Fruit fly (Drosophila melanogaster) whole organism, embryonic: Measurements from ENCODE around the gene CG5776.

Experiments
- C15 ChIP-seq: fragments of 200-800 bp; sonication (Bioruptor generic); IDR thresholded peaks from 3 replicates; pipeline ENCODE4 v1.3.6; 2022; ENCODE audit warnings: missing biosample characterization, missing genetic modification characterization
- CG12104 ChIP-seq: fragments of 200-800 bp; sonication (Bioruptor generic); optimal IDR thresholded peaks from 3 replicates; lab custom pipeline; 2016; ENCODE audit warnings: missing biosample characterization, missing genetic modification characterization
- CG12219 ChIP-seq: fragments of 200-800 bp; sonication (Bioruptor generic); optimal IDR thresholded peaks from 3 replicates; lab custom pipeline; 2018; ENCODE audit warnings: missing biosample characterization, mild to moderate bottlenecking, missing genetic modification characterization
- CG12769 ChIP-seq: fragments of 200-800 bp; sonication (Bioruptor generic); optimal IDR thresholded peaks from 2 replicates; lab custom pipeline; 2019; ENCODE audit warnings: missing biosample characterization, mild to moderate bottlenecking, missing genetic modification characterization, moderate library complexity
- CG12942 ChIP-seq: fragments of 200-800 bp; sonication (Bioruptor generic); optimal IDR thresholded peaks from 3 replicates; lab custom pipeline; 2016; ENCODE audit warnings: missing biosample characterization, missing genetic modification characterization
- CG14441 ChIP-seq: fragments of 200-800 bp; sonication (Bioruptor generic); IDR thresholded peaks from 2 replicates; pipeline ENCODE4 v1.3.6; 2022; ENCODE audit warnings: missing biosample characterization, missing genetic modification characterization
- CG15696 ChIP-seq: fragments of 200-800 bp; sonication (Bioruptor generic); optimal IDR thresholded peaks from 2 replicates; lab custom pipeline; 2019; ENCODE audit warnings: missing biosample characterization, mild to moderate bottlenecking, missing genetic modification characterization, moderate library complexity
- CG16779 ChIP-seq: fragments of 200-800 bp; sonication (Bioruptor generic); IDR thresholded peaks from 2 replicates; pipeline ENCODE4 v1.3.6; 2022; ENCODE audit warnings: missing biosample characterization, missing genetic modification characterization
- CG16813 ChIP-seq: fragments of 200-800 bp; sonication (Bioruptor generic); IDR thresholded peaks from 3 replicates; pipeline ENCODE4 v1.3.6; 2022; ENCODE audit warnings: missing biosample characterization, missing genetic modification characterization; ENCODE audit not compliant: partially characterized antibody
- CG17385 ChIP-seq: fragments of 200-800 bp; sonication (Bioruptor generic); optimal IDR thresholded peaks from 3 replicates; lab custom pipeline; 2018; ENCODE audit warnings: missing biosample characterization, mild to moderate bottlenecking, missing genetic modification characterization
- CG1792 ChIP-seq: fragments of 200-800 bp; sonication (Bioruptor generic); optimal IDR thresholded peaks from 2 replicates; lab custom pipeline; 2016; ENCODE audit warnings: missing biosample characterization, missing genetic modification characterization
- CG2116 ChIP-seq: fragments of 200-800 bp; sonication (Bioruptor generic); optimal IDR thresholded peaks from 3 replicates; lab custom pipeline; 2018; ENCODE audit warnings: missing biosample characterization, mild to moderate bottlenecking, missing genetic modification characterization
- CG34224 ChIP-seq: fragments of 200-800 bp; sonication (Bioruptor generic); IDR thresholded peaks from 3 replicates; pipeline ENCODE4 v1.3.6; 2022; ENCODE audit warnings: missing biosample characterization, missing genetic modification characterization; ENCODE audit not compliant: partially characterized antibody
- CG34376 ChIP-seq: fragments of 200-800 bp; sonication (Bioruptor generic); optimal IDR thresholded peaks from 2 replicates; lab custom pipeline; 2018; ENCODE audit warnings: missing biosample characterization, mild to moderate bottlenecking, missing genetic modification characterization
- CG42726 ChIP-seq: fragments of 200-800 bp; sonication (Bioruptor generic); IDR thresholded peaks from 2 replicates; pipeline ENCODE4 v1.3.6; 2022; ENCODE audit warnings: missing biosample characterization, missing genetic modification characterization; ENCODE audit not compliant: partially characterized antibody
- CG4707 ChIP-seq: fragments of 200-800 bp; sonication (Bioruptor generic); optimal IDR thresholded peaks from 2 replicates; lab custom pipeline; 2018; ENCODE audit warnings: missing biosample characterization, mild to moderate bottlenecking, missing genetic modification characterization, moderate library complexity
- CG6654 ChIP-seq: fragments of 200-800 bp; sonication (Bioruptor generic); optimal IDR thresholded peaks from 2 replicates; lab custom pipeline; 2017; ENCODE audit warnings: missing biosample characterization, mild to moderate bottlenecking, missing genetic modification characterization
- CG9727 ChIP-seq: fragments of 200-800 bp; sonication (Bioruptor generic); optimal IDR thresholded peaks from 3 replicates; lab custom pipeline; 2017; ENCODE audit warnings: missing biosample characterization, mild to moderate bottlenecking, missing genetic modification characterization
- CG9876 ChIP-seq: fragments of 200-800 bp; sonication (Bioruptor generic); optimal IDR thresholded peaks from 2 replicates; lab custom pipeline; 2016; ENCODE audit warnings: missing biosample characterization, missing genetic modification characterization
- CHES-1-like ChIP-seq: fragments of 200-800 bp; sonication (Bioruptor generic); optimal IDR thresholded peaks from 2 replicates; lab custom pipeline; 2016; ENCODE audit warnings: missing biosample characterization, missing genetic modification characterization
- D19B ChIP-seq: fragments of 200-800 bp; sonication (Bioruptor generic); optimal IDR thresholded peaks from 2 replicates; lab custom pipeline; 2017; ENCODE audit warnings: missing biosample characterization, mild to moderate bottlenecking, missing genetic modification characterization
- Dbx ChIP-seq: fragments of 200-800 bp; sonication (Bioruptor generic); IDR thresholded peaks from 3 replicates; pipeline ENCODE4 v1.3.6; 2022; ENCODE audit warnings: missing biosample characterization, missing genetic modification characterization
- Doc2 ChIP-seq: fragments of 200-800 bp; sonication (Bioruptor generic); IDR thresholded peaks from 2 replicates; pipeline ENCODE4 v1.3.6; 2022; ENCODE audit warnings: missing biosample characterization, missing genetic modification characterization
- Doc3 ChIP-seq: fragments of 200-800 bp; sonication (Bioruptor generic); IDR thresholded peaks from 3 replicates; pipeline ENCODE4 v1.3.6; 2022; ENCODE audit warnings: missing biosample characterization, missing genetic modification characterization; ENCODE audit not compliant: partially characterized antibody
- Elba2 ChIP-seq: fragments of 200-800 bp; sonication (Bioruptor generic); optimal IDR thresholded peaks from 3 replicates; lab custom pipeline; 2016; ENCODE audit warnings: missing biosample characterization, missing genetic modification characterization
- Ets97D ChIP-seq: fragments of 200-800 bp; sonication (Bioruptor generic); optimal IDR thresholded peaks from 3 replicates; lab custom pipeline; 2016; ENCODE audit warnings: missing biosample characterization, missing genetic modification characterization
- Fer1 ChIP-seq: fragments of 200-800 bp; sonication (Bioruptor generic); optimal IDR thresholded peaks from 2 replicates; lab custom pipeline; 2017; ENCODE audit warnings: missing biosample characterization, mild to moderate bottlenecking, missing genetic modification characterization
- HmgZ ChIP-seq: fragments of 200-800 bp; sonication (Bioruptor generic); optimal IDR thresholded peaks from 2 replicates; lab custom pipeline; 2018; ENCODE audit warnings: missing biosample characterization, mild to moderate bottlenecking, missing genetic modification characterization
- Jarid2 ChIP-seq: fragments of 200-800 bp; sonication (Bioruptor generic); optimal IDR thresholded peaks from 3 replicates; lab custom pipeline; 2017; ENCODE audit warnings: mild to moderate bottlenecking, missing biosample characterization, missing genetic modification reagents, missing genetic modification characterization
- Nf-YB ChIP-seq: fragments of 200-800 bp; sonication (Bioruptor generic); optimal IDR thresholded peaks from 3 replicates; lab custom pipeline; 2019; ENCODE audit warnings: missing biosample characterization, mild to moderate bottlenecking, missing genetic modification characterization, moderate library complexity
- PHDP ChIP-seq: fragments of 200-800 bp; sonication (Bioruptor generic); optimal IDR thresholded peaks from 3 replicates; lab custom pipeline; 2018; ENCODE audit warnings: missing biosample characterization, mild to moderate bottlenecking, missing genetic modification characterization, moderate library complexity
- Rx ChIP-seq: fragments of 200-800 bp; sonication (Bioruptor generic); IDR thresholded peaks from 2 replicates; pipeline ENCODE4 v1.3.6; 2022; ENCODE audit warnings: missing biosample characterization, missing genetic modification characterization
- ase ChIP-seq: fragments of 200-800 bp; sonication (Bioruptor generic); IDR thresholded peaks from 3 replicates; pipeline ENCODE4 v1.3.6; 2022; ENCODE audit warnings: missing biosample characterization, missing genetic modification characterization
- bbx ChIP-seq: fragments of 200-800 bp; sonication (Bioruptor generic); IDR thresholded peaks from 2 replicates; pipeline ENCODE4 v1.3.6; 2022; ENCODE audit warnings: missing biosample characterization, missing genetic modification characterization; ENCODE audit not compliant: partially characterized antibody
- chn ChIP-seq: fragments of 200-800 bp; sonication (Bioruptor generic); optimal IDR thresholded peaks from 2 replicates; lab custom pipeline; 2016; ENCODE audit warnings: missing biosample characterization, missing genetic modification characterization
- crp ChIP-seq, 2 experiments: fragments of 200-800 bp; sonication (Bioruptor generic); optimal IDR thresholded peaks; 2 replicates in 1 of 2; 3 replicates in 1 of 2; lab custom pipeline; 2017; ENCODE audit warnings: missing biosample characterization in 2 of 2, missing genetic modification characterization in 2 of 2, mild to moderate bottlenecking in 1 of 2, moderate library complexity in 1 of 2
- da ChIP-seq: fragments of 200-800 bp; sonication (Bioruptor generic); optimal IDR thresholded peaks from 2 replicates; lab custom pipeline; 2016; ENCODE audit warnings: missing biosample characterization, missing genetic modification characterization
- ems ChIP-seq: fragments of 200-800 bp; sonication (Bioruptor generic); optimal IDR thresholded peaks from 3 replicates; lab custom pipeline; 2016; ENCODE audit warnings: missing biosample characterization, missing genetic modification characterization
- gem ChIP-seq: fragments of 200-800 bp; sonication (Bioruptor generic); optimal IDR thresholded peaks from 2 replicates; lab custom pipeline; 2019; ENCODE audit warnings: missing biosample characterization, mild to moderate bottlenecking, missing genetic modification characterization, moderate library complexity
- hb ChIP-seq: fragments of 200-800 bp; sonication (Bioruptor generic); IDR thresholded peaks from 3 replicates; pipeline ENCODE4 v1.3.6; 2022; ENCODE audit warnings: missing biosample characterization, missing genetic modification characterization; ENCODE audit not compliant: partially characterized antibody
- hbn ChIP-seq: fragments of 200-800 bp; sonication (Bioruptor generic); IDR thresholded peaks from 2 replicates; pipeline ENCODE4 v1.3.6; 2022; ENCODE audit warnings: missing biosample characterization, missing genetic modification characterization; ENCODE audit not compliant: partially characterized antibody
- luna ChIP-seq: fragments of 200-800 bp; sonication (Bioruptor generic); optimal IDR thresholded peaks from 2 replicates; lab custom pipeline; 2016; ENCODE audit warnings: missing biosample characterization, missing genetic modification characterization
- mirr ChIP-seq: fragments of 200-800 bp; sonication (Bioruptor generic); optimal IDR thresholded peaks from 3 replicates; lab custom pipeline; 2018; ENCODE audit warnings: missing biosample characterization, mild to moderate bottlenecking, missing genetic modification characterization
- nerfin-1 ChIP-seq: fragments of 200-800 bp; sonication (Bioruptor generic); optimal IDR thresholded peaks from 3 replicates; lab custom pipeline; 2019; ENCODE audit warnings: missing biosample characterization, mild to moderate bottlenecking, missing genetic modification characterization, moderate library complexity
- pros ChIP-seq: fragments of 200-800 bp; sonication (Bioruptor generic); optimal IDR thresholded peaks from 3 replicates; lab custom pipeline; 2019; ENCODE audit warnings: missing biosample characterization, mild to moderate bottlenecking, missing genetic modification characterization, moderate library complexity
- sens-2 ChIP-seq: fragments of 200-800 bp; sonication (Bioruptor generic); IDR thresholded peaks from 2 replicates; pipeline ENCODE4 v1.3.6; 2022; ENCODE audit warnings: missing biosample characterization, missing genetic modification characterization
- slp2 ChIP-seq: fragments of 200-800 bp; sonication (Bioruptor generic); optimal IDR thresholded peaks from 2 replicates; lab custom pipeline; 2016; ENCODE audit warnings: missing biosample characterization, missing genetic modification characterization
- sna ChIP-seq: fragments of 200-800 bp; sonication (Bioruptor generic); IDR thresholded peaks from 2 replicates; pipeline ENCODE4 v1.3.6; 2022; ENCODE audit warnings: missing biosample characterization, missing genetic modification characterization; ENCODE audit not compliant: partially characterized antibody
- toy ChIP-seq: fragments of 200-800 bp; sonication (Bioruptor generic); IDR thresholded peaks from 2 replicates; pipeline ENCODE4 v1.3.6; 2022; ENCODE audit warnings: missing biosample characterization, missing genetic modification characterization

CG5776 gene

dm6 chr2L:12692343-12693079, 11.7 kb downstream of the CG5776 start, which contains the start of the genes CCT4 and CG6153 (continued):
- TF ChIP-seq HmgZ (peak; percentile 3), D19B (no peak), CG42726 (GFP tag; lab: Robert Waterston, UW) (no peak), CG4707 (GFP tag; lab: Kevin White, UChicago) (no peak), da (GFP tag; lab: Kevin White, UChicago) (no peak), hbn (GFP tag; lab: Robert Waterston, UW) (no peak), gem (tag; lab: Kevin White, UChicago) (no peak), mirr (no peak), CG12104 (GFP tag; lab: Kevin White, UChicago) (no peak), CG9727 (GFP tag; lab: Kevin White, UChicago) (no peak), luna (GFP tag; lab: Kevin White, UChicago) (no peak), toy (GFP tag; lab: Robert Waterston, UW) (no peak), nerfin-1 (tag; lab: Kevin White, UChicago) (no peak), CHES-1-like (GFP tag; lab: Kevin White, UChicago) (peak; percentile 4), sens-2 (GFP tag; lab: Robert Waterston, UW) (no peak), CG2116 (peak; percentile 57), Nf-YB (no peak), C15 (GFP tag; lab: Robert Waterston, UW) (no peak), crp (GFP tag; optimal IDR thresholded peaks at IDR 0.05; lab: Kevin White, UChicago) (no peak), pros (GFP tag; lab: Kevin White, UChicago) (no peak), CG34224 (GFP tag; lab: Robert Waterston, UW) (no peak), Fer1 (no peak), CG12942 (no peak), CG12769 (tag; lab: Kevin White, UChicago) (no peak), CG14441 (GFP tag; lab: Robert Waterston, UW) (no peak), CG6654 (GFP tag; lab: Kevin White, UChicago) (no peak), CG12219 (GFP tag; lab: Kevin White, UChicago) (no peak), CG17385 (GFP tag; lab: Kevin White, UChicago) (peak; percentile 93), Jarid2 (GFP tag; lab: Kevin White, UChicago) (no peak), bbx (GFP tag; lab: Robert Waterston, UW) (peak; percentile 36; the same call in 1 of the 2 replicates), slp2 (no peak), Ets97D (peak; percentile 71), Dbx (GFP tag; lab: Robert Waterston, UW) (no peak), Elba2 (GFP tag; lab: Kevin White, UChicago) (no peak), CG16779 (GFP tag; lab: Robert Waterston, UW) (no peak), Doc3 (GFP tag; lab: Robert Waterston, UW) (0 out of 3 replicates have a peak, but pooled peaks have one; percentile 12), Rx (no peak), sna (GFP tag; lab: Robert Waterston, UW) (no peak), CG16813 (GFP tag; lab: Robert Waterston, UW) (peak; percentile 61; the same call in 2 of the 3 replicates), hb (peak; percentile 46; the same call in 1 of the 3 replicates), chn (GFP tag; lab: Kevin White, UChicago) (no peak), PHDP (tag; lab: Kevin White, UChicago) (no peak), CG9876 (GFP tag; lab: Kevin White, UChicago) (no peak), CG1792 (GFP tag; lab: Kevin White, UChicago) (no peak), CG15696 (no peak), ase (GFP tag; lab: Robert Waterston, UW) (no peak), Doc2 (GFP tag; lab: Robert Waterston, UW) (no peak), CG34376 (GFP tag; lab: Kevin White, UChicago) (no peak), ems (GFP tag; lab: Kevin White, UChicago) (no peak)
